Fruit fly (Drosophila melanogaster) whole organism: ENCODE results near the gene ImpL2.

ENCODE experiments used
- pan ChIP-seq: fragments of >200 bp; optimal IDR thresholded peaks from 2 replicates; lab custom pipeline; 2017
- usp ChIP-seq: fragments of >200 bp; optimal IDR thresholded peaks from 2 replicates; lab custom pipeline; 2017; ENCODE audit warnings: missing biosample characterization, missing genetic modification characterization, mixed read lengths

DNA sequence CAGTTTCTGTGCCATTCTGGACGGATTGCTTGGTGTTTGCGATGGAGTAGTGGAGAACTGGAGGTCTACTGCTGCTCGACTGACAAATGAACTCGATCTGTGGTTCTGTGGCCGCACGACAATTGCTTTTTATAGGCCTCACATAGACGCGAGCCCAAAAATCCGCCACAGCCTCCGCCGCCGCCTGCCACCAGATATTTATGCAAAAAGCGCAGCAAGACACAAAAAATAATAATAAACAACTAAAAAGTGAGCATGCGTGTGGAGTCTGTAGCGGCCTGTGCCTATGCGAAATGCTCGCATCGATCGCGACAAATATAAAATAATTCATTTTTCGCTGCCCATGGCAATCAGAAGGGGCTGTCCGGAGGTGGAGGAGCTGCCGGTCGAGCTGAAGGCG is 26.9 kb downstream of the ImpL2 start, which contains the start of gene Cpr64Aa:
- TF ChIP-seq usp (GFP tag; lab: Kevin White, UChicago) (no peak), pan (lab: Kevin White, UChicago) (no peak)
